Worm (Caenorhabditis elegans): ENCODE results near the gene ztf-27.
A peak's percentile ranks its signal among the peaks of the same experiment; 100 is the strongest.

The ztf-27 gene

ce11 chrII:10377901-10378300 is 7.2 kb upstream of the ztf-27 start:
- TF ChIP-seq sptf-1 (tag; optimal IDR thresholded peaks at IDR 0.05) (no peak), unc-39 (tag; optimal IDR thresholded peaks at IDR 0.05) (no peak), lsy-2 (tag; optimal IDR thresholded peaks at IDR 0.05) (no peak), pha-4 (tag; optimal IDR thresholded peaks at IDR 0.05) (no peak), nhr-12 (tag; optimal IDR thresholded peaks at IDR 0.05) (no peak), mls-2 (tag; optimal IDR thresholded peaks at IDR 0.05) (no peak), nhr-2 (tag; optimal IDR thresholded peaks at IDR 0.05) (no peak), nhr-76 (tag; optimal IDR thresholded peaks at IDR 0.05) (no peak), M03D4.4 (tag; optimal IDR thresholded peaks at IDR 0.05) (no peak)

ce11 chrII:10379546-10379945 is 5.6 kb upstream of the ztf-27 start:
- TF ChIP-seq nhr-12 (tag; optimal IDR thresholded peaks at IDR 0.05), result no peak
- no peak for TF ChIP-seq cnd-1 (tag; optimal IDR thresholded peaks at IDR 0.05)
- no peak for TF ChIP-seq ces-1 (GFP tag; optimal IDR thresholded peaks at IDR 0.05)
- no peak for TF ChIP-seq sem-2 (GFP tag; optimal IDR thresholded peaks at IDR 0.05)
- no peak for TF ChIP-seq tbx-8 (GFP tag; optimal IDR thresholded peaks at IDR 0.05)
- no peak for TF ChIP-seq ztf-11 (tag; optimal IDR thresholded peaks at IDR 0.05)
- TF ChIP-seq pha-4 (tag; optimal IDR thresholded peaks at IDR 0.05), result no peak
- TF ChIP-seq ham-2 (GFP tag; optimal IDR thresholded peaks at IDR 0.05), result no peak
- TF ChIP-seq flh-1 (GFP tag; optimal IDR thresholded peaks at IDR 0.05), result no peak
- no peak for TF ChIP-seq drap-1 (GFP tag; optimal IDR thresholded peaks at IDR 0.05)
- TF ChIP-seq zip-8 (tag; optimal IDR thresholded peaks at IDR 0.05), result no peak
- no peak for TF ChIP-seq mls-2 (tag; optimal IDR thresholded peaks at IDR 0.05)
- TF ChIP-seq nhr-2 (tag; optimal IDR thresholded peaks at IDR 0.05), result no peak

- TF ChIP-seq bed-3 (GFP tag; optimal IDR thresholded peaks at IDR 0.05) (no peak), ceh-39 (tag; optimal IDR thresholded peaks at IDR 0.05) (no peak), cnd-1 (tag; optimal IDR thresholded peaks at IDR 0.05) (no peak), unc-120 (tag; optimal IDR thresholded peaks at IDR 0.05; ENCODE audit: poor library complexity, severe bottlenecking) (peak; percentile 54), sem-2 (GFP tag; optimal IDR thresholded peaks at IDR 0.05) (no peak), nhr-237 (tag; optimal IDR thresholded peaks at IDR 0.05) (peak; percentile 48), zip-8 (tag; optimal IDR thresholded peaks at IDR 0.05) (no peak), nhr-76 (tag; optimal IDR thresholded peaks at IDR 0.05) (no peak), unc-62 (GFP tag; optimal IDR thresholded peaks at IDR 0.05) (no peak), mls-2 (tag; optimal IDR thresholded peaks at IDR 0.05) (peak; percentile 34), ham-2 (GFP tag; optimal IDR thresholded peaks at IDR 0.05) (no peak), mep-1 (tag; optimal IDR thresholded peaks at IDR 0.05) (peak; percentile 17), mab-5 (tag; optimal IDR thresholded peaks at IDR 0.05) (no peak), M03D4.4 (tag; optimal IDR thresholded peaks at IDR 0.05) (no peak), sptf-1 (tag; optimal IDR thresholded peaks at IDR 0.05) (no peak)
These were observed 2.9 kb upstream of the ztf-27 start for ce11 chrII:10382247-10382646.

ce11 chrII:10388041-10388706 is 3.0 kb downstream of the ztf-27 start:
- TF ChIP-seq nhr-76 (tag; optimal IDR thresholded peaks at IDR 0.05) (no peak), elt-1 (tag; optimal IDR thresholded peaks at IDR 0.05; ENCODE audit: borderline replicate concordance, insufficient read depth) (peak; percentile 54), bed-3 (GFP tag; optimal IDR thresholded peaks at IDR 0.05) (peak; percentile 37), unc-120 (tag; optimal IDR thresholded peaks at IDR 0.05; ENCODE audit: poor library complexity, severe bottlenecking) (peak; percentile 70), elt-3 (tag; optimal IDR thresholded peaks at IDR 0.05) (no peak), unc-39 (tag; optimal IDR thresholded peaks at IDR 0.05) (no peak), nhr-12 (tag; optimal IDR thresholded peaks at IDR 0.05) (no peak), mep-1 (tag; optimal IDR thresholded peaks at IDR 0.05) (peak; percentile 78), sem-2 (GFP tag; optimal IDR thresholded peaks at IDR 0.05) (no peak), lin-32 (GFP tag; optimal IDR thresholded peaks at IDR 0.05) (peak; percentile 30), hlh-1 (tag; optimal IDR thresholded peaks at IDR 0.05) (peak; percentile 39), unc-62 (GFP tag; optimal IDR thresholded peaks at IDR 0.05) (no peak), flh-1 (GFP tag; optimal IDR thresholded peaks at IDR 0.05) (peak; percentile 5), mab-5 (tag; optimal IDR thresholded peaks at IDR 0.05) (no peak), ceh-39 (tag; optimal IDR thresholded peaks at IDR 0.05) (peak; percentile 4), ztf-11 (tag; optimal IDR thresholded peaks at IDR 0.05) (no peak), sptf-1 (tag; optimal IDR thresholded peaks at IDR 0.05) (peak; percentile 91), M03D4.4 (tag; optimal IDR thresholded peaks at IDR 0.05) (peak; percentile 82), ceh-43 (GFP tag; optimal IDR thresholded peaks at IDR 0.05) (peak; percentile 77), ceh-83 (GFP tag; optimal IDR thresholded peaks at IDR 0.05) (peak; percentile 74), snpc-4 (tag; optimal IDR thresholded peaks at IDR 0.05) (no peak), pha-4 (tag; optimal IDR thresholded peaks at IDR 0.05) (no peak), drap-1 (GFP tag; optimal IDR thresholded peaks at IDR 0.05) (peak; percentile 54), nhr-2 (tag; optimal IDR thresholded peaks at IDR 0.05) (no peak), lsy-2 (tag; optimal IDR thresholded peaks at IDR 0.05) (peak; percentile 52), zip-8 (tag; optimal IDR thresholded peaks at IDR 0.05) (no peak), blmp-1 (tag; optimal IDR thresholded peaks at IDR 0.05) (no peak), cnd-1 (tag; optimal IDR thresholded peaks at IDR 0.05) (peak; percentile 38), mls-2 (tag; optimal IDR thresholded peaks at IDR 0.05) (peak; percentile 66), nhr-28 (tag; optimal IDR thresholded peaks at IDR 0.05) (no peak), tbx-8 (GFP tag; optimal IDR thresholded peaks at IDR 0.05) (peak; percentile 78), nhr-237 (tag; optimal IDR thresholded peaks at IDR 0.05) (peak; percentile 11), lin-13 (tag; optimal IDR thresholded peaks at IDR 0.05) (no peak), ces-1 (GFP tag; optimal IDR thresholded peaks at IDR 0.05) (peak; percentile 48), ham-2 (GFP tag; optimal IDR thresholded peaks at IDR 0.05) (no peak)

Data from whole organism, mixed stage, embryonic.